Worm (Caenorhabditis elegans): ENCODE data around the gene dmsr-10.

DNA sequence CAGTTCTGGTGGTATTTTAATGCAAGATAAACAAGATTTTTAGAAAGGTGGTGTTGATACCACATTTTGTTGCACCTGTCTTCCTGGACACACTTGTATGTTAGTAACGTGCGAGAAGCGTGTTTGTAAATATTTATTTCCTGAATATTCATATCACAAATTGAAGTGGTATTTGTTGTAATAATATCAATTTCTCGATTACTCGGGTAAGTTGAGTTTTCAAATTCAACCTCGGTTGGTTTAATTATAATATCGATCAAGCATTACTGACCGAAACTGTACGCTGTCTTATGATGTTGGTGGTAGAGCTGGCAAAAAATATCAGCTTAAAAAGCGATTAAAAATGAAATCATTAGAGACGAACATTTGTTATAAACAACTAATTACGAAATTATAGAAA is 2.2 kb upstream of the dmsr-10 start, which contains the start of gene dmsr-11:
- TF ChIP-seq dmd-4 (tag; optimal IDR thresholded peaks at IDR 0.05) (no peak), alr-1 (tag; optimal IDR thresholded peaks at IDR 0.05) (no peak), nhr-11 (tag; optimal IDR thresholded peaks at IDR 0.05) (no peak), mdl-1 (tag; optimal IDR thresholded peaks at IDR 0.05) (no peak), zag-1 (tag; optimal IDR thresholded peaks at IDR 0.05) (no peak), elt-3 (tag; optimal IDR thresholded peaks at IDR 0.05) (no peak), gmeb-1 (tag; optimal IDR thresholded peaks at IDR 0.05) (no peak), lin-13 (GFP tag; optimal IDR thresholded peaks at IDR 0.05) (no peak), snpc-4 (tag; optimal IDR thresholded peaks at IDR 0.05) (no peak)
